Worm (Caenorhabditis elegans) whole organism, L1 larva: ENCODE results near the gene Y38F1A.2.

ENCODE experiments used
- C04F5.9 ChIP-seq: sonication (generic microtip); optimal IDR thresholded peaks from 2 replicates; lab custom pipeline; 2016; ENCODE audit warnings: missing genetic modification characterization, missing compliant biosample characterization
- C16A3.4 ChIP-seq: fragments of 150-350 bp; optimal IDR thresholded peaks from 2 replicates; lab custom pipeline; 2014; ENCODE audit warnings: missing biosample characterization, missing genetic modification characterization
- C34B4.2 ChIP-seq: sonication (generic microtip); optimal IDR thresholded peaks from 2 replicates; lab custom pipeline; 2017; ENCODE audit warnings: mild to moderate bottlenecking, missing genetic modification characterization, missing compliant biosample characterization
- F16B12.6 ChIP-seq: fragments of 150-350 bp; optimal IDR thresholded peaks from 2 replicates; lab custom pipeline; 2014; ENCODE audit warnings: missing biosample characterization, missing genetic modification characterization
- aha-1 ChIP-seq: fragments of 150-350 bp; optimal IDR thresholded peaks from 2 replicates; lab custom pipeline; 2014; ENCODE audit warnings: missing biosample characterization, missing genetic modification characterization
- aly-2 ChIP-seq: fragments of 150-350 bp; optimal IDR thresholded peaks from 2 replicates; lab custom pipeline; 2014; ENCODE audit warnings: missing biosample characterization, missing genetic modification characterization
- ama-1 ChIP-seq: fragments of 150-350 bp; optimal IDR thresholded peaks from 2 replicates; lab custom pipeline; 2014
- blmp-1 ChIP-seq: fragments of 150-350 bp; optimal IDR thresholded peaks from 2 replicates; lab custom pipeline; 2014; ENCODE audit warnings: missing biosample characterization, missing genetic modification characterization
- ceh-82 ChIP-seq, 3 experiments: fragments of 150-350 bp in 1 of 3; sonication (generic microtip) in 2 of 3; optimal IDR thresholded peaks; 2 replicates each; lab custom pipeline; 2014 to 2017; ENCODE audit warnings: missing biosample characterization in 3 of 3, missing genetic modification characterization in 3 of 3
- ceh-88 ChIP-seq: fragments of 200-800 bp; sonication (Bioruptor generic); IDR thresholded peaks from 2 replicates; pipeline ENCODE4 v1.3.6; 2022; ENCODE audit warnings: missing genetic modification characterization, missing compliant biosample characterization
- ceh-90 ChIP-seq: sonication (generic microtip); optimal IDR thresholded peaks from 2 replicates; lab custom pipeline; 2016; ENCODE audit warnings: missing genetic modification characterization, missing compliant biosample characterization
- dpl-1 ChIP-seq, 3 experiments: fragments of 150-350 bp in 2 of 3; sonication (generic microtip) in 1 of 3; optimal IDR thresholded peaks; 2 replicates each; lab custom pipeline; 2014 to 2017; ENCODE audit warnings: missing biosample characterization in 3 of 3, missing genetic modification characterization in 3 of 3, missing genetic modification reagents in 3 of 3
- dsc-1 ChIP-seq: sonication (generic microtip); optimal IDR thresholded peaks from 2 replicates; lab custom pipeline; 2016; ENCODE audit warnings: mild to moderate bottlenecking, missing genetic modification characterization, missing compliant biosample characterization
- elt-2 ChIP-seq: sonication (generic microtip); optimal IDR thresholded peaks from 2 replicates; lab custom pipeline; 2016; ENCODE audit warnings: missing genetic modification characterization, mild to moderate bottlenecking, inconsistent platforms, missing compliant biosample characterization, missing genetic modification reagents
- ets-5 ChIP-seq: fragments of 200-800 bp; sonication (Bioruptor generic); IDR thresholded peaks from 2 replicates; pipeline ENCODE4 v1.3.6; 2022; ENCODE audit warnings: missing genetic modification characterization, missing compliant biosample characterization
- fkh-10 ChIP-seq: sonication (generic microtip); optimal IDR thresholded peaks from 2 replicates; lab custom pipeline; 2017; ENCODE audit warnings: missing biosample characterization, missing genetic modification reagents, missing genetic modification characterization
- fkh-4 ChIP-seq: sonication (generic microtip); optimal IDR thresholded peaks from 2 replicates; lab custom pipeline; 2016; ENCODE audit warnings: missing compliant biosample characterization, missing genetic modification characterization, borderline replicate concordance
- hlh-17 ChIP-seq: fragments of 200-800 bp; sonication (Bioruptor generic); optimal IDR thresholded peaks from 2 replicates; lab custom pipeline; 2018; ENCODE audit warnings: missing genetic modification characterization, mild to moderate bottlenecking, missing compliant biosample characterization, moderate library complexity, borderline replicate concordance
- jun-1 ChIP-seq: fragments of 150-350 bp; optimal IDR thresholded peaks from 2 replicates; lab custom pipeline; 2014; ENCODE audit warnings: missing biosample characterization, missing genetic modification reagents, missing genetic modification characterization
- lin-14 ChIP-seq: fragments of 200-800 bp; sonication (Bioruptor generic); optimal IDR thresholded peaks from 2 replicates; lab custom pipeline; 2018; ENCODE audit warnings: mild to moderate bottlenecking, missing genetic modification characterization, moderate library complexity, missing compliant biosample characterization
- lin-15B ChIP-seq: fragments of 150-350 bp; sonication (generic microtip); optimal IDR thresholded peaks from 3 replicates; lab custom pipeline; 2014; ENCODE audit warnings: missing biosample characterization, missing genetic modification characterization
- lin-35 ChIP-seq, 2 experiments: fragments of 150-350 bp; optimal IDR thresholded peaks; 2 replicates each; lab custom pipeline; 2014; ENCODE audit warnings: missing biosample characterization in 2 of 2, missing genetic modification characterization in 2 of 2, missing genetic modification reagents in 2 of 2
- lsy-2 ChIP-seq, 2 experiments: fragments of 150-350 bp; optimal IDR thresholded peaks; 2 replicates each; lab custom pipeline; 2014; ENCODE audit warnings: missing biosample characterization in 2 of 2, missing genetic modification characterization in 2 of 2
- mdl-1 ChIP-seq, 2 experiments: fragments of 150-350 bp; optimal IDR thresholded peaks; 2 replicates each; lab custom pipeline; 2014 to 2017; ENCODE audit warnings: missing biosample characterization in 2 of 2, missing genetic modification characterization in 2 of 2, inconsistent platforms in 1 of 2
- mep-1 ChIP-seq: fragments of 150-350 bp; optimal IDR thresholded peaks from 2 replicates; lab custom pipeline; 2014; ENCODE audit warnings: missing biosample characterization, missing genetic modification characterization
- nhr-11 ChIP-seq: fragments of 150-350 bp; optimal IDR thresholded peaks from 2 replicates; lab custom pipeline; 2014; ENCODE audit warnings: missing biosample characterization, missing genetic modification characterization
- nhr-12 ChIP-seq: sonication (generic microtip); optimal IDR thresholded peaks from 2 replicates; lab custom pipeline; 2017; ENCODE audit warnings: missing biosample characterization, missing genetic modification characterization
- nhr-47 ChIP-seq: sonication (generic microtip); optimal IDR thresholded peaks from 2 replicates; lab custom pipeline; 2016; ENCODE audit warnings: mild to moderate bottlenecking, missing genetic modification characterization, moderate library complexity, missing compliant biosample characterization
- nhr-71 ChIP-seq: sonication (generic microtip); optimal IDR thresholded peaks from 2 replicates; lab custom pipeline; 2016; ENCODE audit warnings: mild to moderate bottlenecking, missing genetic modification characterization, moderate library complexity, missing compliant biosample characterization
- nhr-76 ChIP-seq: sonication (generic microtip); optimal IDR thresholded peaks from 2 replicates; lab custom pipeline; 2017; ENCODE audit warnings: missing biosample characterization, missing genetic modification characterization
- nhr-84 ChIP-seq: sonication (generic microtip); optimal IDR thresholded peaks from 2 replicates; lab custom pipeline; 2017; ENCODE audit warnings: missing biosample characterization, missing genetic modification characterization
- nhr-85 ChIP-seq: sonication (generic microtip); peaks from one replicate; lab custom pipeline; 2016; ENCODE audit warnings: missing genetic modification characterization, inconsistent platforms, missing compliant biosample characterization
- nhr-90 ChIP-seq: sonication (generic microtip); optimal IDR thresholded peaks from 2 replicates; lab custom pipeline; 2016; ENCODE audit warnings: mild to moderate bottlenecking, missing genetic modification characterization, missing compliant biosample characterization; ENCODE audit not compliant: poor library complexity
- snu-23 ChIP-seq: sonication (generic microtip); optimal IDR thresholded peaks from 2 replicates; lab custom pipeline; 2016; ENCODE audit warnings: missing genetic modification characterization, missing compliant biosample characterization
- sox-4 ChIP-seq: sonication (generic microtip); optimal IDR thresholded peaks from 2 replicates; lab custom pipeline; 2016; ENCODE audit warnings: missing genetic modification characterization, missing compliant biosample characterization
- sptf-1 ChIP-seq: fragments of 150-350 bp; optimal IDR thresholded peaks from 2 replicates; lab custom pipeline; 2014; ENCODE audit warnings: missing biosample characterization, missing genetic modification characterization
- tlp-1 ChIP-seq: fragments of 150-350 bp; optimal IDR thresholded peaks from 2 replicates; lab custom pipeline; 2014; ENCODE audit warnings: missing biosample characterization, missing genetic modification characterization
- unc-30 ChIP-seq: sonication (generic microtip); optimal IDR thresholded peaks from 2 replicates; lab custom pipeline; 2017; ENCODE audit warnings: missing biosample characterization, missing genetic modification characterization
- unc-86 ChIP-seq: sonication (generic microtip); optimal IDR thresholded peaks from 2 replicates; lab custom pipeline; 2016; ENCODE audit warnings: missing genetic modification characterization, missing compliant biosample characterization
- zag-1 ChIP-seq: fragments of 150-350 bp; optimal IDR thresholded peaks from 2 replicates; lab custom pipeline; 2014; ENCODE audit warnings: missing biosample characterization, missing genetic modification characterization
- ztf-11 ChIP-seq, 2 experiments: sonication (generic microtip); optimal IDR thresholded peaks; 2 replicates each; lab custom pipeline; 2016 to 2017; ENCODE audit warnings: missing genetic modification characterization in 2 of 2, missing biosample characterization in 1 of 2, missing compliant biosample characterization in 1 of 2

Gene Y38F1A.2

DNA sequence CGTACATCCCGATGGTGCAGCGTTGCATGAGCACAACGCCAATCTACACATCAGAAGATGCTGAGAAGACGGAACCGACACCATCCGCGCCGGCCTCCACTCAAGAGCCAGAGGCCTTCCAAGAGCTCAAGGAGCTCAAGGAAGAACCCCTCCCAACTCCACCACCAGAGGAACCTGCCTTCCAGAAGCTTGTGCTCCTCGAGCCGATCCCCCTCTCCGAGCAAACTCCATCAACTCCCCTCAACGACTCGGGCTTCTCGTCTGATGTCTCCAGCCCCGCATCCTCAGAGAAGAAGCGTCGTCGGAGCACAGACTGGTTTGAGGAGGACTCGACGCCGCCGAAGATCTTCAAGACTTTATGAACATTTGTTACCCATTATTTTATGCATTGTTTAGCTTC lies 37.4 kb downstream of the Y38F1A.2 start:
- TF ChIP-seq dpl-1 (GFP tag; optimal IDR thresholded peaks at IDR 0.05; lab: Kevin White, UChicago) (no peak), C16A3.4 (tag; lab: Kevin White, UChicago) (no peak), lsy-2 (tag; optimal IDR thresholded peaks at IDR 0.05; lab: Kevin White, UChicago) (no peak), unc-30 (tag; lab: Kevin White, UChicago) (no peak), ets-5 (GFP tag; lab: Robert Waterston, UW) (no peak)
- TF ChIP-seq, all 84 proteins: peak for 0

DNA sequence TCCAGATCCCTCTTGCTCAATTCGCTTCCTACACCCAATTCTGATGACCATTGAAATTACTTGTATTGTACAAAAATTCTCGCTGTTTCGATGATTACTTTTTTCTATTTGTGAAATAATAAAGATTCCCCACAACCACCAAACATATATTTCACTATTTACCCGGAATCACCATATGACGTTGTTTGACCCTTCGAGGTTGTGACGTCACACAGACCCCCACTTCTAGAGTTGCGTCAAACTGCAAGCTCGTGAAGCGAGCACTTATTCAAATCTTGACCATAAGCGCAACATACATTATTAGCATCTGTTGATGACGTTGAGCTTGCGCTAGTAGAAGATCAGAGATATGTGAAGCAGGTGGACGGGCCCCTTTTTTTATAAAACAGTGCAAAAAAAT lies 38.2 kb downstream of the Y38F1A.2 start:
- TF ChIP-seq lsy-2 (tag; optimal IDR thresholded peaks at IDR 0.05; lab: Kevin White, UChicago) (no peak), aha-1 (tag; lab: Kevin White, UChicago) (no peak), nhr-47 (tag; lab: Kevin White, UChicago) (no peak), aly-2 (tag; lab: Kevin White, UChicago) (peak; percentile 48), sptf-1 (no peak), nhr-84 (tag; lab: Kevin White, UChicago) (no peak), lin-14 (GFP tag; lab: Kevin White, UChicago) (no peak), sox-4 (tag; lab: Kevin White, UChicago) (no peak), C04F5.9 (tag; lab: Kevin White, UChicago) (no peak), nhr-85 (tag; lab: Kevin White, UChicago) (peak; percentile 45)

DNA sequence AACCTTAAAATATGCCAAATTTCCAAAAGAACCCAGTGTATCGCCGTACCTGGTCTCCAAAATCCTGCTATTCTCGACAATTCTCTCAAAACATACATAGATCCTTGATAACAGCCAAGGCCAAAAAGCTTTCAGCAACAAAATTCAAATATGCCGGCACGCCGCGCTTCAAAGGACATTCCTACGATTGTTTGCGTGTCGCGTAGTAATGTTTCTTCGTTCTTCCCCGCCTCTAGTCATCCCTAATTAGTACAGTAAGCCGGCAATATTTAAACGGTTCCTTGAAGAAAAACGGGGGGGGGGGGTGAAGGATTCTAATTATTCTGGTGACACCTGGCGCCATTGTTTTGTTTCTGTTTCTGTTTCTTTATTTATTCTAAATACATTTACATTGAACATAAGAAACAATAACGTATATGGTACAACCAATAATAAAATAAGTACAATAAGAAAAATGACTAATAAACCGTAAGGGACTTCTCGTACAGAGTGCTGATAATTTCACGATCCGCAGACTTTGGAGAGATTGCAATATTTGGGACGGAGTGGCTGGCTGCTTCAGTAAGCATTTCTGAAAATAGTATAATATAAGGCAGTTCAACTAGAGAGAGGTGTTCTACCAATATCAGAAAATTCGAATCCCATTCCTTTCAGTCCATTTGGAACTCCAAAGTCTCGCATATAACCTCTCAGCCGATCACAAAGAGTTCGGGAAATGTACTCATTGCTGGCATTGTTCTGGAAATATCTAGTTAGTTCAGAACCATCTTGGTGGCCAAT lies 39.4 kb downstream of the Y38F1A.2 start:
- TF ChIP-seq nhr-47 (tag; lab: Kevin White, UChicago) (no peak), nhr-71 (peak; percentile 34), elt-2 (tag; lab: Kevin White, UChicago) (peak; percentile 68), snu-23 (GFP tag; lab: Kevin White, UChicago) (peak; percentile 23), ama-1 (lab: Kevin White, UChicago) (peak; percentile 64), zag-1 (tag; lab: Kevin White, UChicago) (no peak), nhr-90 (tag; lab: Kevin White, UChicago) (peak; percentile 47), nhr-85 (tag; lab: Kevin White, UChicago) (peak; percentile 38)

DNA sequence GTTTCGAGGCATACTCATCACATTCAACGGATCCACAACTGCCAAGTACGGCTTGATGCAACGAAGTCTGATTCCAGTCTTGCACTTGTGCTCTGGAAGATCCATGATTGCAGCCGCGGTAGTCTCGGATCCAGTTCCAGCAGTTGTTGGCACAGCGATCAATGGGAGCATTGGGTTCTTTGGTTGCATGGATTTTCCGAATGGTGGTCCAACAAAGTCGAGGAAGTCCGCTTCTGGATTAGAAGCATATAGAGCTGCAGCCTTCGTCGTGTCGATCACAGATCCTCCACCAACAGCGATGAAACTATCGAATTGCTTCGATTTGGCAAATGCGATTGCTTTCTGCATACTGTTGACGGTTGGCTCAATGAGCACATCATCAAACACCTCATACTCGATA lies 40.6 kb downstream of the Y38F1A.2 start:
- TF ChIP-seq nhr-71 (no peak), zag-1 (tag; lab: Kevin White, UChicago) (no peak)

DNA sequence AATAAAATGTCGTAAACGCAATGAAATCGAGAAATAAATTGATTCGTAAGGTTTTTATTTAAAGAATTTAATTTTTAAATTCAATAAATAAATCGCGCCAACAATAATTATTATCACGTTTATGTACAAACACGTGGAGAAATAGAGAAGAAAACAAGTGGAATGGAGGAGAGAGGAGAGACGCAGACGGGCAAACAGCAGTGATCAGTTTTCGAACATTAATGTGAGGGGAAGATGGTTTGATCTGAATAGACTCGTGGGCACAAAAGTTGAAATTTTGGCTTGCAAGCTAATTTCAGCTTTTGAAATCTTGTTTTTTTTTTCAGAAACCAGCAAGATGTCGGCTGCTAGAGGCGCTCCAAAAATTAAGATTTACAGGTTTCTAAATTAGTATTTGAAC lies 41.5 kb downstream of the Y38F1A.2 start, which contains the start of gene hphd-1:
Gene hphd-1, minus strand, starts transcription at position 323 of the 400 bp plus-strand sequence.
- TF ChIP-seq hlh-17 (GFP tag; lab: Kevin White, UChicago) = no peak
- no peak for TF ChIP-seq tlp-1 (tag; lab: Kevin White, UChicago)
- TF ChIP-seq lin-14 (GFP tag; lab: Kevin White, UChicago) = peak; percentile 73
- peak; percentile 53 for TF ChIP-seq mep-1 (tag; lab: Kevin White, UChicago)
- no peak for TF ChIP-seq nhr-76 (tag; lab: Kevin White, UChicago)
- peak; percentile 12 to 47 for TF ChIP-seq lsy-2 (tag; optimal IDR thresholded peaks at IDR 0.05; lab: Kevin White, UChicago)
- TF ChIP-seq ceh-90 (tag; lab: Kevin White, UChicago) = no peak
- TF ChIP-seq sptf-1 = no peak
- no peak for TF ChIP-seq jun-1
- peak; percentile 52 for TF ChIP-seq nhr-47 (tag; lab: Kevin White, UChicago)
- no peak for TF ChIP-seq ceh-88
- TF ChIP-seq ceh-82 (tag; optimal IDR thresholded peaks at IDR 0.05; lab: Kevin White, UChicago) = no peak
- no peak for TF ChIP-seq fkh-10
- TF ChIP-seq lin-15B (tag; lab: Kevin White, UChicago) = no peak
- no peak for TF ChIP-seq F16B12.6 (tag; lab: Kevin White, UChicago)
- no peak for TF ChIP-seq unc-86
- TF ChIP-seq zag-1 (tag; lab: Kevin White, UChicago) = no peak
- TF ChIP-seq unc-30 (tag; lab: Kevin White, UChicago) = no peak
- TF ChIP-seq dpl-1 (GFP tag; optimal IDR thresholded peaks at IDR 0.05; lab: Kevin White, UChicago) = peak in 2 of 3 experiments; percentile 4 to 14
- TF ChIP-seq C34B4.2 (tag; lab: Kevin White, UChicago) = no peak
- TF ChIP-seq nhr-85 (tag; lab: Kevin White, UChicago) = peak; percentile 39
- TF ChIP-seq ztf-11 (tag; optimal IDR thresholded peaks at IDR 0.05; lab: Kevin White, UChicago) = no peak
- TF ChIP-seq nhr-11 (tag; lab: Kevin White, UChicago) = no peak
- no peak for TF ChIP-seq fkh-4 (tag; lab: Kevin White, UChicago)
- TF ChIP-seq nhr-12 (tag; lab: Kevin White, UChicago) = no peak
- TF ChIP-seq mdl-1 (tag; optimal IDR thresholded peaks at IDR 0.05; lab: Kevin White, UChicago) = peak in 1 of 2 experiments; percentile 85
- peak; percentile 60 for TF ChIP-seq blmp-1 (tag; lab: Kevin White, UChicago)
- peak; percentile 72 for TF ChIP-seq nhr-90 (tag; lab: Kevin White, UChicago)
- peak; percentile 28 for TF ChIP-seq dsc-1
- peak in 1 of 2 experiments; percentile 67 for TF ChIP-seq lin-35 (GFP tag; optimal IDR thresholded peaks at IDR 0.05; lab: Kevin White, UChicago)
- peak; percentile 81 for TF ChIP-seq snu-23 (GFP tag; lab: Kevin White, UChicago)
